Fruit fly (Drosophila melanogaster) whole organism, embryonic: Measurements from ENCODE around the gene Smvt.

Source experiments
- Asciz ChIP-seq: fragments of 200-800 bp; sonication (Bioruptor generic); optimal IDR thresholded peaks from 2 replicates; lab custom pipeline; 2017; ENCODE audit warnings: missing biosample characterization, mild to moderate bottlenecking, missing genetic modification characterization, missing genetic modification reagents
- Atf3 ChIP-seq: fragments of 200-800 bp; sonication (Bioruptor generic); optimal IDR thresholded peaks from 3 replicates; lab custom pipeline; 2016; ENCODE audit warnings: missing biosample characterization, missing genetic modification characterization
- Atf6 ChIP-seq: fragments of 200-800 bp; sonication (Bioruptor generic); IDR thresholded peaks from 2 replicates; pipeline ENCODE4 v1.3.6; 2022; ENCODE audit warnings: missing biosample characterization, missing genetic modification characterization
- CG10267 ChIP-seq: fragments of 200-800 bp; sonication (Bioruptor generic); optimal IDR thresholded peaks from 2 replicates; lab custom pipeline; 2018; ENCODE audit warnings: missing biosample characterization, mild to moderate bottlenecking, missing genetic modification characterization, moderate library complexity
- CG11085 ChIP-seq: fragments of 200-800 bp; sonication (Bioruptor generic); IDR thresholded peaks from 2 replicates; pipeline ENCODE4 v1.3.6; 2022; ENCODE audit warnings: missing biosample characterization, missing genetic modification characterization
- CG12659 ChIP-seq: fragments of 200-800 bp; sonication (Bioruptor generic); optimal IDR thresholded peaks from 3 replicates; lab custom pipeline; 2017; ENCODE audit warnings: mild to moderate bottlenecking, missing biosample characterization, missing genetic modification reagents, missing genetic modification characterization
- CG12744 ChIP-seq: fragments of 200-800 bp; sonication (Bioruptor generic); optimal IDR thresholded peaks from 2 replicates; lab custom pipeline; 2016; ENCODE audit warnings: missing biosample characterization, missing genetic modification characterization
- CG14667 ChIP-seq: fragments of 200-800 bp; sonication (Bioruptor generic); IDR thresholded peaks from 2 replicates; pipeline ENCODE4 v1.3.6; 2022; ENCODE audit warnings: missing biosample characterization, missing genetic modification characterization
- CG15073 ChIP-seq: fragments of 200-800 bp; sonication (Bioruptor generic); optimal IDR thresholded peaks from 2 replicates; lab custom pipeline; 2016; ENCODE audit warnings: missing biosample characterization, missing genetic modification characterization
- CG16815 ChIP-seq: fragments of 200-800 bp; sonication (Bioruptor generic); optimal IDR thresholded peaks from 3 replicates; lab custom pipeline; 2017; ENCODE audit warnings: missing biosample characterization, mild to moderate bottlenecking, missing genetic modification characterization
- CG17912 ChIP-seq: fragments of 200-800 bp; sonication (Bioruptor generic); optimal IDR thresholded peaks from 2 replicates; lab custom pipeline; 2018; ENCODE audit warnings: missing biosample characterization, mild to moderate bottlenecking, missing genetic modification characterization
- CG18011 ChIP-seq: fragments of 200-800 bp; sonication (Bioruptor generic); optimal IDR thresholded peaks from 2 replicates; lab custom pipeline; 2017; ENCODE audit warnings: missing biosample characterization, missing genetic modification characterization, mild to moderate bottlenecking, moderate library complexity, missing genotype
- CG18476 ChIP-seq: fragments of 200-800 bp; sonication (Bioruptor generic); optimal IDR thresholded peaks from 2 replicates; lab custom pipeline; 2016; ENCODE audit warnings: missing biosample characterization, mild to moderate bottlenecking, missing genetic modification characterization
- CG18599 ChIP-seq: fragments of 200-800 bp; sonication (Bioruptor generic); optimal IDR thresholded peaks from 3 replicates; lab custom pipeline; 2017; ENCODE audit warnings: missing biosample characterization, missing genetic modification characterization, mild to moderate bottlenecking, moderate library complexity, missing genetic modification reagents
- CG2712 ChIP-seq: fragments of 200-800 bp; optimal IDR thresholded peaks from 3 replicates; lab custom pipeline; 2019; ENCODE audit warnings: missing biosample characterization, mild to moderate bottlenecking, missing genetic modification characterization, moderate library complexity
- CG30403 ChIP-seq: fragments of 200-800 bp; sonication (Bioruptor generic); optimal IDR thresholded peaks from 3 replicates; lab custom pipeline; 2016; ENCODE audit warnings: missing biosample characterization, missing genetic modification characterization
- CG31388 ChIP-seq: fragments of 200-800 bp; sonication (Bioruptor generic); optimal IDR thresholded peaks from 2 replicates; lab custom pipeline; 2016; ENCODE audit warnings: missing biosample characterization, missing genetic modification characterization
- CG3726 ChIP-seq: fragments of 200-800 bp; sonication (Bioruptor generic); IDR thresholded peaks from 3 replicates; pipeline ENCODE4, ENCODE4 v1.3.6; 2022; ENCODE audit warnings: missing biosample characterization, missing genetic modification characterization
- CG4328 ChIP-seq: fragments of 200-800 bp; sonication (Bioruptor generic); optimal IDR thresholded peaks from 3 replicates; lab custom pipeline; 2017; ENCODE audit warnings: missing biosample characterization, missing genetic modification reagents, missing genetic modification characterization
- CG4404 ChIP-seq: fragments of 200-800 bp; sonication (Bioruptor generic); IDR thresholded peaks from 2 replicates; pipeline ENCODE4 v1.3.6; 2022; ENCODE audit warnings: missing biosample characterization, missing genetic modification characterization
- CG6813 ChIP-seq: fragments of 200-800 bp; sonication (Bioruptor generic); optimal IDR thresholded peaks from 2 replicates; lab custom pipeline; 2017; ENCODE audit warnings: missing biosample characterization, missing genetic modification characterization, mild to moderate bottlenecking, moderate library complexity, missing genetic modification reagents
- CG7839 ChIP-seq: fragments of 200-800 bp; sonication (Bioruptor generic); optimal IDR thresholded peaks from 3 replicates; lab custom pipeline; 2018; ENCODE audit warnings: missing biosample characterization, mild to moderate bottlenecking, missing genetic modification characterization, moderate library complexity
- CHES-1-like ChIP-seq: fragments of 200-800 bp; sonication (Bioruptor generic); optimal IDR thresholded peaks from 2 replicates; lab custom pipeline; 2016; ENCODE audit warnings: missing biosample characterization, missing genetic modification characterization
- Chrac-16 ChIP-seq: fragments of 200-800 bp; sonication (Bioruptor generic); optimal IDR thresholded peaks from 3 replicates; lab custom pipeline; 2016; ENCODE audit warnings: missing biosample characterization, missing genetic modification characterization
- D19B ChIP-seq: fragments of 200-800 bp; sonication (Bioruptor generic); optimal IDR thresholded peaks from 2 replicates; lab custom pipeline; 2017; ENCODE audit warnings: missing biosample characterization, mild to moderate bottlenecking, missing genetic modification characterization
- Dek ChIP-seq: fragments of 200-800 bp; sonication (Bioruptor generic); optimal IDR thresholded peaks from 3 replicates; lab custom pipeline; 2019; ENCODE audit warnings: missing biosample characterization, mild to moderate bottlenecking, missing genetic modification characterization, moderate library complexity
- Dip3 ChIP-seq: fragments of 200-800 bp; sonication (Bioruptor generic); optimal IDR thresholded peaks from 3 replicates; lab custom pipeline; 2016; ENCODE audit warnings: missing biosample characterization, missing genetic modification characterization
- Doc3 ChIP-seq: fragments of 200-800 bp; sonication (Bioruptor generic); IDR thresholded peaks from 3 replicates; pipeline ENCODE4 v1.3.6; 2022; ENCODE audit warnings: missing biosample characterization, missing genetic modification characterization; ENCODE audit not compliant: partially characterized antibody
- Hr51 ChIP-seq, 2 experiments: fragments of 200-800 bp; sonication (Bioruptor generic); optimal IDR thresholded peaks; 2 replicates in 1 of 2; 3 replicates in 1 of 2; lab custom pipeline; 2016 to 2018; ENCODE audit warnings: missing biosample characterization in 2 of 2, missing genetic modification characterization in 2 of 2, mild to moderate bottlenecking in 1 of 2, moderate library complexity in 1 of 2
- MBD-R2 ChIP-seq: fragments of 200-800 bp; sonication (Bioruptor generic); IDR thresholded peaks from 2 replicates; pipeline ENCODE4 v1.3.6; 2022; ENCODE audit warnings: missing biosample characterization, missing genetic modification characterization
- Ssrp ChIP-seq: fragments of 200-800 bp; sonication (Bioruptor generic); optimal IDR thresholded peaks from 2 replicates; lab custom pipeline; 2018; ENCODE audit warnings: missing biosample characterization, mild to moderate bottlenecking, missing genetic modification characterization, moderate library complexity
- Taf1 ChIP-seq: fragments of 200-800 bp; sonication (Bioruptor generic); IDR thresholded peaks from 2 replicates; pipeline ENCODE4 v1.3.6; 2022; ENCODE audit warnings: missing biosample characterization, missing genetic modification characterization
- al ChIP-seq: fragments of 200-800 bp; sonication (Bioruptor generic); IDR thresholded peaks from 2 replicates; pipeline ENCODE4 v1.3.6; 2022; ENCODE audit warnings: missing biosample characterization, missing genetic modification characterization
- ap ChIP-seq: fragments of 200-800 bp; sonication (Bioruptor generic); IDR thresholded peaks from 2 replicates; pipeline ENCODE4 v1.3.6; 2022; ENCODE audit warnings: missing biosample characterization, missing genetic modification characterization
- br ChIP-seq: fragments of >200 bp; optimal IDR thresholded peaks from 2 replicates; lab custom pipeline; 2017
- caup ChIP-seq: fragments of 200-800 bp; sonication (Bioruptor generic); optimal IDR thresholded peaks from 3 replicates; lab custom pipeline; 2017; ENCODE audit warnings: missing biosample characterization, mild to moderate bottlenecking, missing genetic modification characterization, moderate library complexity; ENCODE audit not compliant: severe bottlenecking
- chinmo ChIP-seq: fragments of 200-800 bp; sonication (Bioruptor generic); IDR thresholded peaks from 4 replicates; pipeline ENCODE4 v1.3.6; 2022; ENCODE audit warnings: missing biosample characterization, missing genetic modification characterization; ENCODE audit not compliant: partially characterized antibody
- dan ChIP-seq: fragments of 200-800 bp; sonication (Bioruptor generic); IDR thresholded peaks from 2 replicates; pipeline ENCODE4 v1.3.6; 2022; ENCODE audit warnings: missing biosample characterization, missing genetic modification characterization
- disco-r ChIP-seq: fragments of 200-800 bp; sonication (Bioruptor generic); optimal IDR thresholded peaks from 2 replicates; lab custom pipeline; 2016; ENCODE audit warnings: missing biosample characterization, missing genetic modification characterization
- gce ChIP-seq: fragments of 200-800 bp; sonication (Bioruptor generic); IDR thresholded peaks from 3 replicates; pipeline ENCODE4 v1.3.6; 2022; ENCODE audit warnings: missing biosample characterization, missing genetic modification characterization
- her ChIP-seq: fragments of 200-800 bp; sonication (Bioruptor generic); optimal IDR thresholded peaks from 2 replicates; lab custom pipeline; 2016; ENCODE audit warnings: missing biosample characterization, missing genetic modification characterization
- klu ChIP-seq: fragments of 200-800 bp; sonication (Bioruptor generic); IDR thresholded peaks from 2 replicates; pipeline ENCODE4 v1.3.6; 2022; ENCODE audit warnings: missing biosample characterization, missing genetic modification characterization
- phol ChIP-seq: fragments of 200-800 bp; sonication (Bioruptor generic); optimal IDR thresholded peaks from 3 replicates; lab custom pipeline; 2018; ENCODE audit warnings: missing biosample characterization, mild to moderate bottlenecking, missing genetic modification characterization, moderate library complexity
- sens ChIP-seq: fragments of 200-800 bp; sonication (Bioruptor generic); peaks from one replicate; lab custom pipeline; 2016; ENCODE audit warnings: missing biosample characterization, missing genetic modification characterization
- slou ChIP-seq: fragments of 200-800 bp; sonication (Bioruptor generic); optimal IDR thresholded peaks from 3 replicates; lab custom pipeline; 2016; ENCODE audit warnings: missing biosample characterization, missing genetic modification characterization
- tap ChIP-seq: fragments of 200-800 bp; optimal IDR thresholded peaks from 3 replicates; lab custom pipeline; 2019; ENCODE audit warnings: missing biosample characterization, mild to moderate bottlenecking, missing genetic modification characterization, moderate library complexity
- tio ChIP-seq: fragments of 200-800 bp; sonication (Bioruptor generic); optimal IDR thresholded peaks from 2 replicates; lab custom pipeline; 2017; ENCODE audit warnings: missing biosample characterization, missing genetic modification characterization, inconsistent platforms
- trem ChIP-seq: fragments of 200-800 bp; optimal IDR thresholded peaks from 3 replicates; lab custom pipeline; 2019; ENCODE audit warnings: missing biosample characterization, mild to moderate bottlenecking, missing genetic modification characterization, moderate library complexity
- vfl ChIP-seq: fragments of 200-800 bp; sonication (Bioruptor generic); optimal IDR thresholded peaks from 2 replicates; lab custom pipeline; 2016; ENCODE audit warnings: missing biosample characterization, missing genetic modification characterization
- zf30C ChIP-seq: fragments of 200-800 bp; sonication (Bioruptor generic); optimal IDR thresholded peaks from 3 replicates; lab custom pipeline; 2018; ENCODE audit warnings: missing biosample characterization, mild to moderate bottlenecking, missing genetic modification characterization

Gene Smvt

DNA sequence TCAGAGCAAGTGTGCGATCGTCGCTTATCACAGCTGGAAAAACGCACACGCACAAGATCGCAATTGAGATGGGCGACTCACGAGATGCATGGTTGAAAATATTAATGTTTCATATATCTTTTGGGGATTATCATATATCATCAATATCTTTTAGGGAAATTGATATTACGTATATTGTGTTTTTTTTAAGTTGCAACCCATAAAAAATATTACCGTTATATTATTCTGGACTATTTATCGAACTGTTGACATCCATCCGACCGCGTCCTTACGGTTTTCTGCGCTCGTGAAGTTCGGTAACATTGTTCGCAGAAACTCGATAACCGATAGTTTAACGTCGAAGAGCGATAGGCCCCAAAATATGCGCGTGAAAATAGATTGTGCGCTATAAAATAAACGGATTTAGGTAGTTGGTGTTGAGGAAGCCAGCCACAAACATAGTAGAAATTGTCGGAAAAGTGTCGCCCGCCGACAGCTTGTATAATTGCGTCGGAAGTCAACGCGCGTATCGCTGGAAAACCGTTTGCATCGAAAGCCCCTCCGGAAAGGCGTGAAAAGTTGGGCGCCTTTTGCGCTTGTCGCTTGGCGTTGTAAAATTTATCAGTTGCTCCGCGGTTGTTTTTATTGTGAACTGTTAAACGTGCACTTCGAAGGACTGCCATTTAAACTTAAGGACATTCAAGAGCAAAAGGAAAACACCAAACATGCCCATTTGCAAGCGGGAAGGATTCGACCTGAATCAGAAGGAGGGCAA lies 32.5 kb upstream of the Smvt start, which contains the start of the genes Mccc1 and Acf (continued):
- TF ChIP-seq gce (no peak), CG31388 (no peak), CG12744 (GFP tag; lab: Kevin White, UChicago) (no peak), CG4404 (no peak), br (lab: Kevin White, UChicago) (no peak), phol (tag; lab: Kevin White, UChicago) (peak; percentile 50), klu (GFP tag; lab: Robert Waterston, UW) (no peak), ap (GFP tag; lab: Robert Waterston, UW) (no peak), tio (no peak), Doc3 (GFP tag; lab: Robert Waterston, UW) (peak; percentile 50; the same call in 2 of the 3 replicates), Dek (tag; lab: Kevin White, UChicago) (no peak), MBD-R2 (GFP tag; lab: Robert Waterston, UW) (peak; percentile 35; the same call in 1 of the 2 replicates), CG7839 (tag; lab: Kevin White, UChicago) (no peak), CG12659 (GFP tag; lab: Kevin White, UChicago) (peak; percentile 37), Chrac-16 (peak; percentile 42), Atf6 (GFP tag; lab: Robert Waterston, UW) (no peak), sens (GFP tag; lab: Kevin White, UChicago) (peak; percentile 93), Atf3 (no peak), slou (GFP tag; lab: Kevin White, UChicago) (no peak), CG3726 (GFP tag; lab: Robert Waterston, UW) (no peak), CG30403 (GFP tag; lab: Kevin White, UChicago) (peak; percentile 65), chinmo (no peak), CG17912 (GFP tag; lab: Kevin White, UChicago) (no peak), CG11085 (no peak), CG2712 (no peak), Ssrp (tag; lab: Kevin White, UChicago) (no peak), Dip3 (GFP tag; lab: Kevin White, UChicago) (peak; percentile 26), Asciz (no peak), CG4328 (GFP tag; lab: Kevin White, UChicago) (no peak), CG15073 (GFP tag; lab: Kevin White, UChicago) (no peak), D19B (GFP tag; lab: Kevin White, UChicago) (no peak), al (GFP tag; lab: Robert Waterston, UW) (no peak), Hr51 (GFP tag; optimal IDR thresholded peaks at IDR 0.05; lab: Kevin White, UChicago) (no peak), CG6813 (GFP tag; lab: Kevin White, UChicago) (no peak), CG10267 (peak; percentile 52), CG18011 (GFP tag; lab: Kevin White, UChicago) (no peak), CG18476 (GFP tag; lab: Kevin White, UChicago) (peak; percentile 59), zf30C (no peak), dan (GFP tag; lab: Robert Waterston, UW) (no peak), trem (tag; lab: Kevin White, UChicago) (peak; percentile 54), caup (GFP tag; lab: Kevin White, UChicago) (no peak), CG16815 (no peak), Taf1 (GFP tag; lab: Robert Waterston, UW) (no peak), disco-r (GFP tag; lab: Kevin White, UChicago) (no peak), tap (tag; lab: Kevin White, UChicago) (no peak), CG18599 (GFP tag; lab: Kevin White, UChicago) (no peak), her (no peak), CHES-1-like (GFP tag; lab: Kevin White, UChicago) (peak; percentile 53), CG14667 (GFP tag; lab: Robert Waterston, UW) (no peak), vfl (GFP tag; lab: Kevin White, UChicago) (peak; percentile 14)
